Fruit fly (Drosophila melanogaster): ENCODE data around the gene B52.

Gene B52

DNA sequence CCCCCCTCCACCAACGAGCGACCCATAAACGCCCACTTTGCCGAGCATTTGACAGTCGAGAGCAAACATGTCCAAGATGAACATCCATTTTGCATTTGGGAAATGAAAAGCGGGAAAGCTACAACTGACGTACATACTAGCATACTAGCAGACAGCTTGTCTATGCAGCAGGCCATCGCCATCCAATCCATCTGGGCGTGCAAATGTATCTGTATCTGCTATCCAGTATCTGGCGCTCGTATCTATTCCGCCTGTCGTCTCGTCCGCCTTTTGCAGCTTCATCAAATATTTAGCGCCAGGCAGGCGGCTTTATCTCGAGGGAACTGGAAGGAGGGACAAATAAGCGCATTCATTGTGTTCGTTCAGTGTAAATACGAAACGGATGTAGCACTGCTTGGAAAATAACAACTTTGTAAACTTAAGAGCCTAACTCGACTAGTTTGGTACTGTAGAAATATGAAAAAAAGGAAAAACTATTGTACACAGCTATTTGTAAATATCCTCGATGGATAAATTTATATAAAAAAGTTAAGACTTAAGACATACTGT is 52.9 kb downstream of the B52 start (continued):
- TF ChIP-seq CG12104 (GFP tag; optimal IDR thresholded peaks at IDR 0.05) = no peak
- no peak for TF ChIP-seq CG11695 (GFP tag; IDR thresholded peaks at IDR 0.05)
- TF ChIP-seq danr (GFP tag; IDR thresholded peaks at IDR 0.05) = no peak
- peak; percentile 71 for TF ChIP-seq sens (GFP tag)
- TF ChIP-seq Med (GFP tag) = peak; percentile 71
- TF ChIP-seq CG17359 (tag; optimal IDR thresholded peaks at IDR 0.05) = no peak
- TF ChIP-seq Ssrp (tag; optimal IDR thresholded peaks at IDR 0.05) = no peak
- no peak for TF ChIP-seq Dip2 (GFP tag; IDR thresholded peaks at IDR 0.05)
- no peak for TF ChIP-seq CG17829 (tag; optimal IDR thresholded peaks at IDR 0.05)
- no peak for TF ChIP-seq CG17612 (GFP tag; IDR thresholded peaks at IDR 0.05)
- TF ChIP-seq Optix (GFP tag; IDR thresholded peaks at IDR 0.05) = 0 out of 3 replicates have a peak, but pooled peaks have one; percentile 24
- TF ChIP-seq CG9876 (GFP tag; optimal IDR thresholded peaks at IDR 0.05) = no peak
- TF ChIP-seq sim (GFP tag; IDR thresholded peaks at IDR 0.05) = no peak
- no peak for TF ChIP-seq CG17361 (GFP tag; IDR thresholded peaks at IDR 0.05)
- TF ChIP-seq CG11560 (tag; IDR thresholded peaks at IDR 0.05) = no peak
- no peak for TF ChIP-seq Dad (GFP tag; optimal IDR thresholded peaks at IDR 0.05)
- TF ChIP-seq CG1603 (tag; optimal IDR thresholded peaks at IDR 0.05) = peak; percentile 30
- peak; percentile 26 for TF ChIP-seq CG17802 (tag; optimal IDR thresholded peaks at IDR 0.05)
- no peak for TF ChIP-seq sd (tag; optimal IDR thresholded peaks at IDR 0.05)
- no peak for TF ChIP-seq h (optimal IDR thresholded peaks at IDR 0.05)
- no peak for TF ChIP-seq CG18599 (GFP tag; optimal IDR thresholded peaks at IDR 0.05)
- TF ChIP-seq ATbp (GFP tag; optimal IDR thresholded peaks at IDR 0.05) = peak; percentile 10
- TF ChIP-seq CG7357 (GFP tag; IDR thresholded peaks at IDR 0.05) = no peak
- peak; percentile 12 for TF ChIP-seq sqz (GFP tag; optimal IDR thresholded peaks at IDR 0.05)
- no peak for TF ChIP-seq CG10565 (GFP tag; optimal IDR thresholded peaks at IDR 0.05)
- no peak for TF ChIP-seq Fer3 (tag; optimal IDR thresholded peaks at IDR 0.05)
- no peak for TF ChIP-seq Fer2 (tag; optimal IDR thresholded peaks at IDR 0.05)
- no peak for TF ChIP-seq ttk (GFP tag; IDR thresholded peaks at IDR 0.05)
- no peak for TF ChIP-seq Ada2b (GFP tag; IDR thresholded peaks at IDR 0.05)
- TF ChIP-seq NK7.1 (GFP tag; optimal IDR thresholded peaks at IDR 0.05) = no peak
- TF ChIP-seq chinmo (GFP tag; IDR thresholded peaks at IDR 0.05; ENCODE audit: partially characterized antibody) = no peak
- no peak for TF ChIP-seq ems (GFP tag; optimal IDR thresholded peaks at IDR 0.05)
- no peak; the same call in 1 of the 2 replicates for TF ChIP-seq CG9932 (GFP tag; IDR thresholded peaks at IDR 0.05)
- no peak for TF ChIP-seq CG18476 (GFP tag; optimal IDR thresholded peaks at IDR 0.05)
- TF ChIP-seq CG13287 (GFP tag; IDR thresholded peaks at IDR 0.05; ENCODE audit: partially characterized antibody) = no peak
- TF ChIP-seq tio (GFP tag; optimal IDR thresholded peaks at IDR 0.05) = no peak
- TF ChIP-seq ci (GFP tag; IDR thresholded peaks at IDR 0.05) = 0 out of 3 replicates have a peak, but pooled peaks have one; percentile 62
- TF ChIP-seq NC2β (GFP tag; optimal IDR thresholded peaks at IDR 0.05) = no peak
- no peak for TF ChIP-seq ap (GFP tag; IDR thresholded peaks at IDR 0.05)
- no peak for TF ChIP-seq CG8359 (GFP tag; optimal IDR thresholded peaks at IDR 0.05; ENCODE audit: borderline replicate concordance)
- no peak for TF ChIP-seq Six4 (GFP tag; optimal IDR thresholded peaks at IDR 0.05)
- 0 out of 2 replicates have a peak, but pooled peaks have one; percentile 29 for TF ChIP-seq CG16779 (GFP tag; IDR thresholded peaks at IDR 0.05)
- no peak for TF ChIP-seq CrebB (tag; optimal IDR thresholded peaks at IDR 0.05)
- TF ChIP-seq aop (GFP tag; IDR thresholded peaks at IDR 0.05) = 0 out of 2 replicates have a peak, but pooled peaks have one; percentile 60
- TF ChIP-seq CG5180 (GFP tag; optimal IDR thresholded peaks at IDR 0.05) = no peak
- no peak for TF ChIP-seq abd-A (tag; optimal IDR thresholded peaks at IDR 0.05)
- no peak for TF ChIP-seq gsb-n (tag; optimal IDR thresholded peaks at IDR 0.05)
- peak; percentile 7 for TF ChIP-seq gem (tag; optimal IDR thresholded peaks at IDR 0.05)
- TF ChIP-seq Dref (GFP tag; IDR thresholded peaks at IDR 0.05) = no peak
- 0 out of 3 replicates have a peak, but pooled peaks have one; percentile 52 for TF ChIP-seq CG2199 (GFP tag; IDR thresholded peaks at IDR 0.05)
- TF ChIP-seq CG3995 (GFP tag; optimal IDR thresholded peaks at IDR 0.05) = no peak
